Worm (Caenorhabditis elegans): Measurements from ENCODE around the gene mpz-3.

DNA sequence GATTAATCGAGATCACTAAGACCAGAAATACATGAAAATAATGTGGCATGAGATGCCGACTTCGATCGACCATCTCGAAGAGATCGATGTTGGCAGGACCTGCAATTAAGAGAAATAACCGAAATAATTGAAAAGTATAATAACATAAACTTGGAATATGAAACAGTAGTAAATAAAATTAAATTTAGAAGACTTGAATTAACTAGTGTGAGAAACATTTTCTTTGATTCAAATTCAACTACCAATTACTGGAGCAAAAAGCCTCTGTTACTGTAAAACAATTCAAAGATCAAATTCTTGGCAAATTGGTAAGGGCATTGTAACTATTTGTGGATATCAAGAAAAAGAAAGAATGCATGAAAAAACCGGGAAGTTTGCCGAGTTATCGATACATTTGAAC lies 51.3 kb downstream of the mpz-3 start, which contains the start of gene R05G9R.1:
- no peak for TF ChIP-seq him-1 (tag; optimal IDR thresholded peaks at IDR 0.05)
- no peak for TF ChIP-seq dao-5 (tag; optimal IDR thresholded peaks at IDR 0.05)
